Fruit fly (Drosophila melanogaster) whole organism, embryonic: ENCODE measurements around the gene CG15199.
A peak's percentile ranks its signal among the peaks of the same experiment; 100 is the strongest.

Source experiments
- Abd-B ChIP-seq: fragments of 200-800 bp; sonication (Bioruptor generic); optimal IDR thresholded peaks from 2 replicates; lab custom pipeline; 2018; ENCODE audit warnings: missing biosample characterization, mild to moderate bottlenecking, missing genetic modification characterization, moderate library complexity
- CG10321 ChIP-seq: fragments of 200-800 bp; sonication (Bioruptor generic); IDR thresholded peaks from 2 replicates; pipeline ENCODE4 v1.3.6; 2022; ENCODE audit warnings: missing biosample characterization, missing genetic modification characterization
- CG10654 ChIP-seq: fragments of 200-800 bp; sonication (Bioruptor generic); optimal IDR thresholded peaks from 2 replicates; lab custom pipeline; 2016; ENCODE audit warnings: missing biosample characterization, missing genetic modification characterization
- CG1233 ChIP-seq: fragments of 200-800 bp; sonication (Bioruptor generic); optimal IDR thresholded peaks from 4 replicates; lab custom pipeline; 2018; ENCODE audit warnings: missing biosample characterization, mild to moderate bottlenecking, missing genetic modification characterization
- CG13287 ChIP-seq: fragments of 200-800 bp; sonication (Bioruptor generic); IDR thresholded peaks from 2 replicates; pipeline ENCODE4 v1.3.6; 2022; ENCODE audit warnings: missing biosample characterization, missing genetic modification characterization; ENCODE audit not compliant: partially characterized antibody
- CG13894 ChIP-seq: fragments of 200-800 bp; sonication (Bioruptor generic); optimal IDR thresholded peaks from 3 replicates; lab custom pipeline; 2018; ENCODE audit warnings: missing biosample characterization, mild to moderate bottlenecking, missing genetic modification characterization, moderate library complexity
- CG14014 ChIP-seq: fragments of 200-800 bp; sonication (Bioruptor generic); IDR thresholded peaks from 2 replicates; pipeline ENCODE4 v1.3.6; 2022; ENCODE audit warnings: missing biosample characterization, missing genetic modification characterization
- CG14441 ChIP-seq: fragments of 200-800 bp; sonication (Bioruptor generic); IDR thresholded peaks from 2 replicates; pipeline ENCODE4 v1.3.6; 2022; ENCODE audit warnings: missing biosample characterization, missing genetic modification characterization
- CG14710 ChIP-seq: fragments of 200-800 bp; sonication (Bioruptor generic); optimal IDR thresholded peaks from 3 replicates; lab custom pipeline; 2019; ENCODE audit warnings: missing biosample characterization, mild to moderate bottlenecking, missing genetic modification characterization, moderate library complexity
- CG15514 ChIP-seq: fragments of 200-800 bp; sonication (Bioruptor generic); optimal IDR thresholded peaks from 3 replicates; lab custom pipeline; 2017; ENCODE audit warnings: missing biosample characterization, missing genetic modification characterization, mild to moderate bottlenecking, moderate library complexity, missing genetic modification reagents
- CG17829 ChIP-seq: fragments of 200-800 bp; optimal IDR thresholded peaks from 2 replicates; lab custom pipeline; 2019; ENCODE audit warnings: missing biosample characterization, mild to moderate bottlenecking, missing genetic modification characterization, moderate library complexity
- CG18764 ChIP-seq: fragments of 200-800 bp; sonication (Bioruptor generic); optimal IDR thresholded peaks from 3 replicates; lab custom pipeline; 2016; ENCODE audit warnings: missing biosample characterization, missing genetic modification characterization
- CG2875 ChIP-seq: fragments of 200-800 bp; sonication (Bioruptor generic); optimal IDR thresholded peaks from 2 replicates; lab custom pipeline; 2017; ENCODE audit warnings: missing biosample characterization, mild to moderate bottlenecking, missing genetic modification characterization, missing genetic modification reagents
- CG30431 ChIP-seq: fragments of 200-800 bp; sonication (Bioruptor generic); optimal IDR thresholded peaks from 2 replicates; lab custom pipeline; 2017; ENCODE audit warnings: missing biosample characterization, missing genetic modification characterization
- CG33213 ChIP-seq: fragments of 200-800 bp; sonication (Bioruptor generic); optimal IDR thresholded peaks from 3 replicates; lab custom pipeline; 2016; ENCODE audit warnings: missing biosample characterization, missing genetic modification characterization
- CG4617 ChIP-seq: fragments of 200-800 bp; sonication (Bioruptor generic); optimal IDR thresholded peaks from 3 replicates; lab custom pipeline; 2016; ENCODE audit warnings: missing biosample characterization, missing genetic modification characterization, borderline replicate concordance
- CG4730 ChIP-seq: fragments of 200-800 bp; sonication (Bioruptor generic); IDR thresholded peaks from 2 replicates; pipeline ENCODE4 v1.3.6; 2022; ENCODE audit warnings: missing biosample characterization, missing genetic modification characterization
- CG6689 ChIP-seq: fragments of 200-800 bp; sonication (Bioruptor generic); IDR thresholded peaks from 2 replicates; pipeline ENCODE4 v1.3.6; 2022; ENCODE audit warnings: missing biosample characterization, missing genetic modification characterization
- CkIIα-i1 ChIP-seq: fragments of 200-800 bp; sonication (Bioruptor generic); IDR thresholded peaks from 2 replicates; pipeline ENCODE4 v1.3.6; 2022; ENCODE audit warnings: missing biosample characterization, missing genetic modification characterization
- D19B ChIP-seq: fragments of 200-800 bp; sonication (Bioruptor generic); optimal IDR thresholded peaks from 2 replicates; lab custom pipeline; 2017; ENCODE audit warnings: missing biosample characterization, mild to moderate bottlenecking, missing genetic modification characterization
- Dbx ChIP-seq: fragments of 200-800 bp; sonication (Bioruptor generic); IDR thresholded peaks from 3 replicates; pipeline ENCODE4 v1.3.6; 2022; ENCODE audit warnings: missing biosample characterization, missing genetic modification characterization
- Dfd ChIP-seq, 2 experiments: fragments of >200 bp; optimal IDR thresholded peaks; 2 replicates each; lab custom pipeline; 2017; ENCODE audit warnings: missing biosample characterization in 2 of 2, missing genetic modification characterization in 2 of 2
- Dip2 ChIP-seq: fragments of 200-800 bp; sonication (Bioruptor generic); IDR thresholded peaks from 2 replicates; pipeline ENCODE4 v1.3.6; 2022; ENCODE audit warnings: missing biosample characterization, missing genetic modification characterization
- E2f2 ChIP-seq: fragments of 200-800 bp; sonication (Bioruptor generic); IDR thresholded peaks from 2 replicates; pipeline ENCODE4 v1.3.6; 2022; ENCODE audit warnings: missing biosample characterization, missing genetic modification characterization
- ERR ChIP-seq: fragments of 200-800 bp; sonication (Bioruptor generic); optimal IDR thresholded peaks from 2 replicates; lab custom pipeline; 2016; ENCODE audit warnings: missing biosample characterization, missing genetic modification characterization
- Ets97D ChIP-seq: fragments of 200-800 bp; sonication (Bioruptor generic); optimal IDR thresholded peaks from 3 replicates; lab custom pipeline; 2016; ENCODE audit warnings: missing biosample characterization, missing genetic modification characterization
- HmgZ ChIP-seq: fragments of 200-800 bp; sonication (Bioruptor generic); optimal IDR thresholded peaks from 2 replicates; lab custom pipeline; 2018; ENCODE audit warnings: missing biosample characterization, mild to moderate bottlenecking, missing genetic modification characterization
- Hsf ChIP-seq: fragments of 200-800 bp; sonication (Bioruptor generic); optimal IDR thresholded peaks from 3 replicates; lab custom pipeline; 2016; ENCODE audit warnings: missing biosample characterization, missing genetic modification characterization
- Max ChIP-seq: fragments of 200-800 bp; sonication (Bioruptor generic); optimal IDR thresholded peaks from 2 replicates; lab custom pipeline; 2016; ENCODE audit warnings: missing biosample characterization, mild to moderate bottlenecking, missing genetic modification characterization
- NC2α ChIP-seq: fragments of 200-800 bp; sonication (Bioruptor generic); optimal IDR thresholded peaks from 2 replicates; lab custom pipeline; 2016; ENCODE audit warnings: missing biosample characterization, missing genetic modification characterization
- Oaz ChIP-seq: fragments of 200-800 bp; sonication (Bioruptor generic); IDR thresholded peaks from 2 replicates; pipeline ENCODE4 v1.3.6; 2022; ENCODE audit warnings: missing biosample characterization, missing genetic modification characterization
- Oli ChIP-seq: fragments of 200-800 bp; sonication (Bioruptor generic); optimal IDR thresholded peaks from 2 replicates; lab custom pipeline; 2018; ENCODE audit warnings: missing biosample characterization, mild to moderate bottlenecking, missing genetic modification characterization, moderate library complexity
- Ptx1 ChIP-seq: fragments of 200-800 bp; sonication (Bioruptor generic); IDR thresholded peaks from 2 replicates; pipeline ENCODE4 v1.3.6; 2022; ENCODE audit warnings: missing biosample characterization, missing genetic modification characterization
- Sry-δ ChIP-seq: fragments of 200-800 bp; sonication (Bioruptor generic); optimal IDR thresholded peaks from 2 replicates; lab custom pipeline; 2016; ENCODE audit warnings: missing biosample characterization, missing genetic modification characterization
- ab ChIP-seq: fragments of 200-800 bp; sonication (Bioruptor generic); optimal IDR thresholded peaks from 2 replicates; lab custom pipeline; 2016; ENCODE audit warnings: missing biosample characterization, missing genetic modification characterization
- ci ChIP-seq: fragments of 200-800 bp; sonication (Bioruptor generic); IDR thresholded peaks from 3 replicates; pipeline ENCODE4 v1.3.6; 2022; ENCODE audit warnings: missing biosample characterization, missing genetic modification characterization
- corto ChIP-seq: fragments of 200-800 bp; sonication (Bioruptor generic); optimal IDR thresholded peaks from 2 replicates; lab custom pipeline; 2016; ENCODE audit warnings: missing biosample characterization, mild to moderate bottlenecking, missing genetic modification characterization, moderate library complexity
- danr ChIP-seq: fragments of 200-800 bp; sonication (Bioruptor generic); IDR thresholded peaks from 2 replicates; pipeline ENCODE4 v1.3.6; 2022; ENCODE audit warnings: missing biosample characterization, missing genetic modification characterization
- dysf ChIP-seq: fragments of 200-800 bp; sonication (Bioruptor generic); IDR thresholded peaks from 3 replicates; pipeline ENCODE4 v1.3.6; 2022; ENCODE audit warnings: missing biosample characterization, missing genetic modification characterization
- fd3F ChIP-seq: fragments of 200-800 bp; sonication (Bioruptor generic); optimal IDR thresholded peaks from 2 replicates; lab custom pipeline; 2018; ENCODE audit warnings: missing biosample characterization, mild to moderate bottlenecking, missing genetic modification characterization, moderate library complexity
- grau ChIP-seq: fragments of 200-800 bp; optimal IDR thresholded peaks from 3 replicates; lab custom pipeline; 2019; ENCODE audit warnings: missing biosample characterization, mild to moderate bottlenecking, missing genetic modification characterization, moderate library complexity
- jing ChIP-seq: fragments of 200-800 bp; sonication (Bioruptor generic); optimal IDR thresholded peaks from 2 replicates; lab custom pipeline; 2018; ENCODE audit warnings: missing biosample characterization, mild to moderate bottlenecking, missing genetic modification characterization
- nom ChIP-seq: fragments of 200-800 bp; sonication (Bioruptor generic); optimal IDR thresholded peaks from 2 replicates; lab custom pipeline; 2017; ENCODE audit warnings: missing biosample characterization, missing genetic modification characterization, mild to moderate bottlenecking, moderate library complexity, missing genetic modification reagents
- pb ChIP-seq: fragments of 200-800 bp; sonication (Bioruptor generic); optimal IDR thresholded peaks from 3 replicates; lab custom pipeline; 2016; ENCODE audit warnings: missing biosample characterization, missing genetic modification characterization
- pnt ChIP-seq: fragments of 200-800 bp; sonication (Bioruptor generic); optimal IDR thresholded peaks from 3 replicates; lab custom pipeline; 2016; ENCODE audit warnings: missing biosample characterization, missing genetic modification characterization
- pros ChIP-seq: fragments of 200-800 bp; sonication (Bioruptor generic); optimal IDR thresholded peaks from 3 replicates; lab custom pipeline; 2019; ENCODE audit warnings: missing biosample characterization, mild to moderate bottlenecking, missing genetic modification characterization, moderate library complexity
- psq ChIP-seq: fragments of 200-800 bp; sonication (Bioruptor generic); optimal IDR thresholded peaks from 2 replicates; lab custom pipeline; 2017; ENCODE audit warnings: missing biosample characterization, missing genetic modification characterization
- sisA ChIP-seq: fragments of 200-800 bp; sonication (Bioruptor generic); IDR thresholded peaks from 2 replicates; pipeline ENCODE4 v1.3.6; 2022; ENCODE audit warnings: missing biosample characterization, missing genetic modification characterization
- sob ChIP-seq: fragments of 200-800 bp; sonication (Bioruptor generic); IDR thresholded peaks from 2 replicates; pipeline ENCODE4 v1.3.6; 2022; ENCODE audit warnings: missing biosample characterization, missing genetic modification characterization
- trh ChIP-seq: fragments of 200-800 bp; sonication (Bioruptor generic); optimal IDR thresholded peaks from 2 replicates; lab custom pipeline; 2016; ENCODE audit warnings: missing biosample characterization, missing genetic modification characterization
- tup ChIP-seq: fragments of 200-800 bp; sonication (Bioruptor generic); optimal IDR thresholded peaks from 2 replicates; lab custom pipeline; 2016; ENCODE audit warnings: missing biosample characterization, mild to moderate bottlenecking, missing genetic modification characterization, moderate library complexity
- tx ChIP-seq: fragments of 200-800 bp; sonication (Bioruptor generic); optimal IDR thresholded peaks from 2 replicates; lab custom pipeline; 2016; ENCODE audit warnings: missing biosample characterization, missing genetic modification characterization

Gene CG15199

dm6 chrX:11148272-11148835 lies 6.7 kb upstream of the CG15199 start, which contains the start of gene Ran (continued):
- no peak for TF ChIP-seq Oli (tag; lab: Kevin White, UChicago)
- TF ChIP-seq ab (GFP tag; lab: Kevin White, UChicago) = no peak
- TF ChIP-seq CG1233 = no peak
- TF ChIP-seq Ptx1 (GFP tag; lab: Robert Waterston, UW) = peak; percentile 21
- no peak for TF ChIP-seq ERR (GFP tag; lab: Kevin White, UChicago)
- TF ChIP-seq D19B (GFP tag; lab: Kevin White, UChicago) = no peak
- TF ChIP-seq pnt (GFP tag; lab: Kevin White, UChicago) = no peak
- TF ChIP-seq CkIIα-i1 (GFP tag; lab: Robert Waterston, UW) = no peak
- TF ChIP-seq tup (GFP tag; lab: Kevin White, UChicago) = no peak
- peak; percentile 15 for TF ChIP-seq grau (tag; lab: Kevin White, UChicago)
- peak; percentile 43 for TF ChIP-seq sob
- TF ChIP-seq nom (GFP tag; lab: Kevin White, UChicago) = no peak
- TF ChIP-seq pb (GFP tag; lab: Kevin White, UChicago) = no peak
- no peak for TF ChIP-seq danr
- TF ChIP-seq jing (GFP tag; lab: Kevin White, UChicago) = no peak
- no peak for TF ChIP-seq CG10654 (GFP tag; lab: Kevin White, UChicago)
- no peak for TF ChIP-seq Oaz (GFP tag; lab: Robert Waterston, UW)
- no peak for TF ChIP-seq NC2α (GFP tag; lab: Kevin White, UChicago)
- TF ChIP-seq Hsf (GFP tag; lab: Kevin White, UChicago) = no peak
- no peak for TF ChIP-seq HmgZ (tag; lab: Kevin White, UChicago)
- peak; percentile 31 for TF ChIP-seq CG14710 (tag; lab: Kevin White, UChicago)
- no peak for TF ChIP-seq CG14014 (GFP tag; lab: Robert Waterston, UW)
- peak; percentile 24 for TF ChIP-seq CG15514 (GFP tag; lab: Kevin White, UChicago)
- no peak for TF ChIP-seq CG13894 (tag; lab: Kevin White, UChicago)
- TF ChIP-seq Abd-B = peak; percentile 23
- TF ChIP-seq E2f2 (GFP tag; lab: Robert Waterston, UW) = peak; percentile 23; the same call in 1 of the 2 replicates
- TF ChIP-seq Ets97D (GFP tag; lab: Kevin White, UChicago) = no peak
- TF ChIP-seq CG6689 (GFP tag; lab: Robert Waterston, UW) = no peak
- no peak for TF ChIP-seq Sry-δ (GFP tag; lab: Kevin White, UChicago)
- TF ChIP-seq ci (GFP tag; lab: Robert Waterston, UW) = no peak
- no peak for TF ChIP-seq tx
- TF ChIP-seq CG4730 (GFP tag; lab: Robert Waterston, UW) = no peak
- TF ChIP-seq CG17829 (tag; lab: Kevin White, UChicago) = no peak
- TF ChIP-seq CG33213 = no peak
- no peak for TF ChIP-seq pros (GFP tag; lab: Kevin White, UChicago)
- no peak for TF ChIP-seq CG14441 (GFP tag; lab: Robert Waterston, UW)
- TF ChIP-seq CG30431 (GFP tag; lab: Kevin White, UChicago) = no peak
- no peak for TF ChIP-seq Dip2 (GFP tag; lab: Robert Waterston, UW)
- TF ChIP-seq CG4617 (GFP tag; lab: Kevin White, UChicago) = peak; percentile 15
- no peak for TF ChIP-seq dysf (GFP tag; lab: Robert Waterston, UW)
- TF ChIP-seq fd3F = no peak
- TF ChIP-seq CG10321 (GFP tag; lab: Robert Waterston, UW) = no peak
- no peak for TF ChIP-seq psq (GFP tag; lab: Kevin White, UChicago)
- no peak for TF ChIP-seq Dbx (GFP tag; lab: Robert Waterston, UW)
- no peak for TF ChIP-seq sisA (GFP tag; lab: Robert Waterston, UW)
- TF ChIP-seq corto (GFP tag; lab: Kevin White, UChicago) = no peak
- no peak for TF ChIP-seq trh (GFP tag; lab: Kevin White, UChicago)
- no peak for TF ChIP-seq Max
- TF ChIP-seq CG18764 (GFP tag; lab: Kevin White, UChicago) = no peak
- TF ChIP-seq CG13287 (GFP tag; lab: Robert Waterston, UW) = peak; percentile 19; the same call in 1 of the 2 replicates
- no peak for TF ChIP-seq CG2875
- no peak for TF ChIP-seq Dfd (GFP tag; optimal IDR thresholded peaks at IDR 0.05; lab: Kevin White, UChicago)
